Comparison of ENCODE assay signal across 4 fruit fly cellular contexts in genomic region chr2L:19894826-19895225, dm6.
TF ChIP-seq lines count a peak whose summit lies in the region.

No protein-coding gene starts in this region.

- no peak for TF ChIP-seq CTCF in whole organism, embryonic (GFP tag; optimal IDR thresholded peaks at IDR 0.05; lab: Kevin White, UChicago)

TF ChIP-seq in whole organism, embryonic, 481 proteins besides CTCF, POLR2A, EP300 and RAD21:
- TF ChIP-seq fru (optimal IDR thresholded peaks at IDR 0.05; lab: Kevin White, UChicago) (no peak), oc (tag; optimal IDR thresholded peaks at IDR 0.05; lab: Kevin White, UChicago) (peak; percentile 91), D19A (tag; optimal IDR thresholded peaks at IDR 0.05; lab: Kevin White, UChicago) (peak; percentile 94), ttk (GFP tag; IDR thresholded peaks at IDR 0.05; lab: Robert Waterston, UW) (0 out of 2 replicates have a peak, but pooled peaks have one; percentile 4), Tbp (GFP tag; optimal IDR thresholded peaks at IDR 0.05; lab: Kevin White, UChicago) (no peak), Drgx (GFP tag; IDR thresholded peaks at IDR 0.05; lab: Robert Waterston, UW) (peak; percentile 40; the same call in 1 of the 2 replicates), Ets65A (GFP tag; lab: Kevin White, UChicago) (peak; percentile 71), Optix (GFP tag; IDR thresholded peaks at IDR 0.05; lab: Robert Waterston, UW) (no peak), CG14860 (GFP tag; IDR thresholded peaks at IDR 0.05; lab: Robert Waterston, UW; ENCODE audit: partially characterized antibody) (no peak), Atf-2 (GFP tag; optimal IDR thresholded peaks at IDR 0.05; lab: Kevin White, UChicago) (no peak), chinmo (GFP tag; IDR thresholded peaks at IDR 0.05; lab: Robert Waterston, UW; ENCODE audit: partially characterized antibody) (0 out of 4 replicates have a peak, but pooled peaks have one; percentile 46), nerfin-2 (GFP tag; IDR thresholded peaks at IDR 0.05; lab: Robert Waterston, UW; ENCODE audit: partially characterized antibody) (0 out of 2 replicates have a peak, but pooled peaks have one; percentile 28), CG18764 (GFP tag; optimal IDR thresholded peaks at IDR 0.05; lab: Kevin White, UChicago) (no peak), row (GFP tag; IDR thresholded peaks at IDR 0.05; lab: Robert Waterston, UW) (peak; percentile 31; the same call in 1 of the 3 replicates), Spps (tag; optimal IDR thresholded peaks at IDR 0.05; lab: Kevin White, UChicago) (no peak), sr (GFP tag; IDR thresholded peaks at IDR 0.05; lab: Robert Waterston, UW) (no peak), sens (GFP tag; lab: Kevin White, UChicago) (peak; percentile 36), CG2678 (tag; optimal IDR thresholded peaks at IDR 0.05; lab: Kevin White, UChicago) (no peak)
TF ChIP-seq in whole organism, embryonic: peak in this region for 9.

TF ChIP-seq in whole organism, prepupa, 60 proteins besides CTCF, POLR2A, EP300 and RAD21 (continues in another document):
- no peak for TF ChIP-seq salr (GFP tag; optimal IDR thresholded peaks at IDR 0.05; lab: Kevin White, UChicago)
- no peak for TF ChIP-seq CG34406 (GFP tag; optimal IDR thresholded peaks at IDR 0.05; lab: Kevin White, UChicago)
- no peak for TF ChIP-seq CG3032 (tag; optimal IDR thresholded peaks at IDR 0.05; lab: Kevin White, UChicago)
- peak; percentile 33 for TF ChIP-seq CG3919 (GFP tag; optimal IDR thresholded peaks at IDR 0.05; lab: Kevin White, UChicago)
- no peak for TF ChIP-seq CG6276 (GFP tag; optimal IDR thresholded peaks at IDR 0.05; lab: Kevin White, UChicago)
- peak; percentile 15 for TF ChIP-seq pdm3 (GFP tag; optimal IDR thresholded peaks at IDR 0.05; lab: Kevin White, UChicago)
- 0 out of 2 replicates have a peak, but pooled peaks have one; percentile 13 for TF ChIP-seq Gug (GFP tag; IDR thresholded peaks at IDR 0.05; lab: Robert Waterston, UW)
- no peak for TF ChIP-seq OdsH (GFP tag; optimal IDR thresholded peaks at IDR 0.05; lab: Kevin White, UChicago)
- TF ChIP-seq CG6163 (GFP tag; IDR thresholded peaks at IDR 0.05; lab: Robert Waterston, UW) = 0 out of 3 replicates have a peak, but pooled peaks have one; percentile 12
- peak; percentile 4 for TF ChIP-seq Sox14 (GFP tag; optimal IDR thresholded peaks at IDR 0.05; lab: Kevin White, UChicago)
- TF ChIP-seq dac (GFP tag; optimal IDR thresholded peaks at IDR 0.05; lab: Kevin White, UChicago) = no peak
- TF ChIP-seq fd85E (GFP tag; optimal IDR thresholded peaks at IDR 0.05; lab: Kevin White, UChicago) = no peak
- TF ChIP-seq acj6 (GFP tag; optimal IDR thresholded peaks at IDR 0.05; lab: Kevin White, UChicago) = no peak
- TF ChIP-seq CG7368 (GFP tag; optimal IDR thresholded peaks at IDR 0.05; lab: Kevin White, UChicago) = no peak
- no peak for TF ChIP-seq CG1621 (tag; optimal IDR thresholded peaks at IDR 0.05; lab: Kevin White, UChicago)
- no peak for TF ChIP-seq Blimp-1 (GFP tag; optimal IDR thresholded peaks at IDR 0.05; lab: Kevin White, UChicago)
- TF ChIP-seq Smox (GFP tag; optimal IDR thresholded peaks at IDR 0.05; lab: Kevin White, UChicago) = no peak
- TF ChIP-seq CG16779 (tag; optimal IDR thresholded peaks at IDR 0.05; lab: Kevin White, UChicago) = no peak
- peak; percentile 9 for TF ChIP-seq Ets96B (tag; optimal IDR thresholded peaks at IDR 0.05; lab: Kevin White, UChicago)
- TF ChIP-seq CG6854 (GFP tag; optimal IDR thresholded peaks at IDR 0.05; lab: Kevin White, UChicago) = no peak
- no peak for TF ChIP-seq CG6808 (GFP tag; optimal IDR thresholded peaks at IDR 0.05; lab: Kevin White, UChicago)
- TF ChIP-seq CG11762 (GFP tag; optimal IDR thresholded peaks at IDR 0.05; lab: Kevin White, UChicago; ENCODE audit: insufficient read depth) = no peak
- no peak for TF ChIP-seq fkh (GFP tag; optimal IDR thresholded peaks at IDR 0.05; lab: Kevin White, UChicago)
- TF ChIP-seq CG8319 (GFP tag; optimal IDR thresholded peaks at IDR 0.05; lab: Kevin White, UChicago) = no peak
- TF ChIP-seq Sox102F (GFP tag; optimal IDR thresholded peaks at IDR 0.05; lab: Kevin White, UChicago) = no peak

TF ChIP-seq in whole organism, pupa, 21 proteins besides CTCF, POLR2A, EP300 and RAD21:
- TF ChIP-seq Ets98B (GFP tag; IDR thresholded peaks at IDR 0.05; lab: Robert Waterston, UW) (no peak), Pif1A (GFP tag; optimal IDR thresholded peaks at IDR 0.05; lab: Kevin White, UChicago) (no peak), gl (tag; optimal IDR thresholded peaks at IDR 0.05; lab: Kevin White, UChicago) (no peak), EcR (GFP tag; optimal IDR thresholded peaks at IDR 0.05; lab: Kevin White, UChicago) (no peak), CG9948 (tag; optimal IDR thresholded peaks at IDR 0.05; lab: Kevin White, UChicago) (peak; percentile 13), rn (GFP tag; IDR thresholded peaks at IDR 0.05; lab: Robert Waterston, UW) (no peak), CG10348 (GFP tag; IDR thresholded peaks at IDR 0.05; lab: Robert Waterston, UW) (no peak), CG12605 (GFP tag; IDR thresholded peaks at IDR 0.05; lab: Robert Waterston, UW) (no peak), CG8301 (tag; optimal IDR thresholded peaks at IDR 0.05; lab: Kevin White, UChicago) (peak; percentile 7), fd96Ca (GFP tag; IDR thresholded peaks at IDR 0.05; lab: Robert Waterston, UW) (no peak), CG13204 (GFP tag; optimal IDR thresholded peaks at IDR 0.05; lab: Kevin White, UChicago) (no peak), Snoo (tag; optimal IDR thresholded peaks at IDR 0.05; lab: Kevin White, UChicago) (no peak), CG14655 (GFP tag; optimal IDR thresholded peaks at IDR 0.05; lab: Kevin White, UChicago) (no peak), CG32121 (GFP tag; IDR thresholded peaks at IDR 0.05; lab: Robert Waterston, UW) (peak; percentile 10; the same call in 1 of the 2 replicates), CG34367 (tag; optimal IDR thresholded peaks at IDR 0.05; lab: Kevin White, UChicago) (no peak), CG8159 (tag; optimal IDR thresholded peaks at IDR 0.05; lab: Kevin White, UChicago) (no peak), CG4496 (GFP tag; IDR thresholded peaks at IDR 0.05; lab: Robert Waterston, UW) (no peak), CG17806 (tag; optimal IDR thresholded peaks at IDR 0.05; lab: Kevin White, UChicago) (peak; percentile 32), D1 (tag; optimal IDR thresholded peaks at IDR 0.05; lab: Kevin White, UChicago) (no peak), Pif1B (GFP tag; optimal IDR thresholded peaks at IDR 0.05; lab: Kevin White, UChicago) (no peak), CG15710 (tag; optimal IDR thresholded peaks at IDR 0.05; lab: Kevin White, UChicago) (no peak)
TF ChIP-seq in whole organism, pupa: peak in this region for 4.

TF ChIP-seq in whole organism, wandering third instar larva, 38 proteins besides CTCF, POLR2A, EP300 and RAD21:
- TF ChIP-seq Rel (GFP tag; optimal IDR thresholded peaks at IDR 0.05; lab: Kevin White, UChicago) (no peak), Rel (tag; optimal IDR thresholded peaks at IDR 0.05; lab: Kevin White, UChicago) (no peak), Hr83 (GFP tag; optimal IDR thresholded peaks at IDR 0.05; lab: Kevin White, UChicago; ENCODE audit: poor library complexity, severe bottlenecking) (no peak), woc (GFP tag; optimal IDR thresholded peaks at IDR 0.05; lab: Kevin White, UChicago) (peak; percentile 4), CG32264 (GFP tag; optimal IDR thresholded peaks at IDR 0.05; lab: Kevin White, UChicago) (no peak), N (GFP tag; optimal IDR thresholded peaks at IDR 0.05; lab: Kevin White, UChicago) (no peak), Myc (optimal IDR thresholded peaks at IDR 0.05; lab: Kevin White, UChicago) (no peak), fru (GFP tag; optimal IDR thresholded peaks at IDR 0.05; lab: Kevin White, UChicago) (no peak)
TF ChIP-seq in whole organism, wandering third instar larva: peak in this region for 1.

Comparison
In these comparisons a context has a peak if more than half of its experiments do, and no peak if none do; other contexts are left out.
1. Of the 7 proteins assayed by ChIP-seq in both whole organism, embryonic and whole organism, prepupa: peak only in whole organism, embryonic: none; only in whole organism, prepupa: Gug; in both: none; in neither: 6.